Worm (Caenorhabditis elegans) whole organism, midembryonic: Measurements from ENCODE around the gene wnk-1.

Source experiments
- T22C8.4 ChIP-seq: fragments of 200-800 bp; sonication (Bioruptor generic); IDR thresholded peaks from 2 replicates; pipeline ENCODE4 v1.3.6; 2022; ENCODE audit warnings: missing genetic modification characterization, missing compliant biosample characterization
- flt-1 ChIP-seq: fragments of 200-800 bp; sonication (Bioruptor generic); IDR thresholded peaks from 2 replicates; pipeline ENCODE4 v1.3.6; 2022; ENCODE audit warnings: missing genetic modification characterization, missing compliant biosample characterization
- klf-2 ChIP-seq: fragments of 200-800 bp; sonication (Bioruptor generic); conservative IDR thresholded peaks from 2 replicates; pipeline ENCODE4 v1.3.6; 2022; ENCODE audit warnings: missing genetic modification reagents, missing genetic modification characterization, missing compliant biosample characterization
- med-1 ChIP-seq: sonication (generic microtip); optimal IDR thresholded peaks from 2 replicates; lab custom pipeline; 2017; ENCODE audit warnings: missing genetic modification characterization, mild to moderate bottlenecking, missing compliant biosample characterization, antibody characterized with exemption, missing genetic modification reagents; ENCODE audit not compliant: insufficient read depth
- ztf-29 ChIP-seq: fragments of 200-800 bp; sonication (Bioruptor generic); IDR thresholded peaks from 2 replicates; pipeline ENCODE4 v1.3.6; 2022; ENCODE audit warnings: missing genetic modification reagents, missing genetic modification characterization, missing compliant biosample characterization

DNA sequence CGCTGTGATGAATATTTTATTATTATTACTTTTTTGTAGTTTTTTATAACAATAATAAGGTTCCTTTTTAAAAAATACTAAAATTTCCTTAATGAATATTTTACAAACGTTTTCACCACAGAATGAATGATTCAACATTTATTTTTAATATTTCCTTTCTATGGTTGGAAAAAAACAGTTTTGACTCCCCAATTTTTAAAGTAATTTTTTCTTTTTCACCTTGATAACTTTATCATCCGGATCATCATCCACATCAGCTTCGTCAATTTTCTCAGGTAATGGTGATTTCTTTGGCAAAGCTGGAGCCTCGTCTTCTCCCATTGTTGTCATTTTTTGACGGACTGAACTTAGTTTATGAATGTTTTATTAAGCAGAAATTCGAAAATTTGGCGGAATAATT is 43.8 kb downstream of the wnk-1 start, which contains the start of gene rab-28:
- TF ChIP-seq flt-1 (GFP tag; lab: Robert Waterston, UW) (no peak), klf-2 (GFP tag; lab: Robert Waterston, UW) (no peak), ztf-29 (no peak), med-1 (no peak), T22C8.4 (no peak)
